Fruit fly (Drosophila melanogaster) whole organism, pupa: ENCODE data around the gene CG43339.

Experiments used
- CG10348 ChIP-seq: fragments of 200-800 bp; sonication (Bioruptor generic); IDR thresholded peaks from 2 replicates; pipeline ENCODE4 v1.3.6; 2022; ENCODE audit warnings: missing biosample characterization, missing genetic modification characterization
- CG12605 ChIP-seq: fragments of 200-800 bp; sonication (Bioruptor generic); IDR thresholded peaks from 2 replicates; pipeline ENCODE4 v1.3.6; 2022; ENCODE audit warnings: missing biosample characterization, missing genetic modification characterization
- CG14655 ChIP-seq: fragments of 200-800 bp; sonication (Bioruptor generic); optimal IDR thresholded peaks from 3 replicates; lab custom pipeline; 2017; ENCODE audit warnings: mild to moderate bottlenecking, missing biosample characterization, missing genetic modification reagents, missing genetic modification characterization
- CG17806 ChIP-seq: fragments of 200-800 bp; sonication (Bioruptor generic); optimal IDR thresholded peaks from 2 replicates; lab custom pipeline; 2018; ENCODE audit warnings: missing biosample characterization, mild to moderate bottlenecking, missing genetic modification characterization, moderate library complexity
- CG32121 ChIP-seq: fragments of 200-800 bp; sonication (Bioruptor generic); IDR thresholded peaks from 2 replicates; pipeline ENCODE4 v1.3.6; 2022; ENCODE audit warnings: missing biosample characterization, missing genetic modification characterization
- CG4496 ChIP-seq: fragments of 200-800 bp; sonication (Bioruptor generic); IDR thresholded peaks from 3 replicates; pipeline ENCODE4 v1.3.6; 2022; ENCODE audit warnings: missing biosample characterization, missing genetic modification characterization
- CG8301 ChIP-seq: fragments of 200-800 bp; sonication (Bioruptor generic); optimal IDR thresholded peaks from 2 replicates; lab custom pipeline; 2018; ENCODE audit warnings: missing biosample characterization, mild to moderate bottlenecking, missing genetic modification characterization
- EcR ChIP-seq: fragments of 200-800 bp; sonication (Bioruptor generic); optimal IDR thresholded peaks from 3 replicates; lab custom pipeline; 2019; ENCODE audit warnings: missing biosample characterization, missing genetic modification characterization, mild to moderate bottlenecking, moderate library complexity, missing genetic modification reagents
- Ets98B ChIP-seq: fragments of 200-800 bp; sonication (Bioruptor generic); IDR thresholded peaks from 2 replicates; pipeline ENCODE4 v1.3.6; 2022; ENCODE audit warnings: missing biosample characterization, missing genetic modification characterization
- Pif1A ChIP-seq: fragments of 200-800 bp; sonication (Bioruptor generic); optimal IDR thresholded peaks from 3 replicates; lab custom pipeline; 2016; ENCODE audit warnings: missing biosample characterization, missing genetic modification characterization
- Pif1B ChIP-seq: fragments of 200-800 bp; sonication (Bioruptor generic); optimal IDR thresholded peaks from 3 replicates; lab custom pipeline; 2016; ENCODE audit warnings: missing biosample characterization, missing genetic modification characterization
- Snoo ChIP-seq: fragments of 200-800 bp; sonication (Bioruptor generic); optimal IDR thresholded peaks from 3 replicates; lab custom pipeline; 2017; ENCODE audit warnings: missing biosample characterization, mild to moderate bottlenecking, missing genetic modification characterization, inconsistent platforms
- rn ChIP-seq: fragments of 200-800 bp; sonication (Bioruptor generic); IDR thresholded peaks from 2 replicates; pipeline ENCODE4 v1.3.6; 2022; ENCODE audit warnings: missing biosample characterization, missing genetic modification characterization

- no peak for TF ChIP-seq Ets98B
- TF ChIP-seq Pif1A (GFP tag; lab: Kevin White, UChicago) = no peak
- TF ChIP-seq EcR (GFP tag; lab: Kevin White, UChicago) = peak; percentile 63
- no peak for TF ChIP-seq CG8301 (tag; lab: Kevin White, UChicago)
- no peak for TF ChIP-seq CG32121 (GFP tag; lab: Robert Waterston, UW)
- no peak for TF ChIP-seq Snoo
- no peak for TF ChIP-seq Pif1B (GFP tag; lab: Kevin White, UChicago)
- no peak for TF ChIP-seq CG12605 (GFP tag; lab: Robert Waterston, UW)
- TF ChIP-seq CG10348 (GFP tag; lab: Robert Waterston, UW) = no peak
- TF ChIP-seq CG14655 (GFP tag; lab: Kevin White, UChicago) = no peak
- TF ChIP-seq CG17806 (tag; lab: Kevin White, UChicago) = no peak
- no peak for TF ChIP-seq CG4496 (GFP tag; lab: Robert Waterston, UW)
- TF ChIP-seq rn = no peak
Measured at dm6 chr2L:18629144-18629543, 43.9 kb downstream of the CG43339 start.
